Worm (Caenorhabditis elegans) whole organism, early embryonic: Measurements from ENCODE around the gene pes-5.

Experiments used
- B0310.2 ChIP-seq: sonication (generic microtip); optimal IDR thresholded peaks from 2 replicates; lab custom pipeline; 2016; ENCODE audit warnings: mild to moderate bottlenecking, missing genetic modification characterization, missing compliant biosample characterization
- F13C5.2 ChIP-seq: sonication (generic microtip); optimal IDR thresholded peaks from 2 replicates; lab custom pipeline; 2017; ENCODE audit warnings: mild to moderate bottlenecking, missing genetic modification characterization, inconsistent platforms, missing compliant biosample characterization
- aly-1 ChIP-seq: sonication (generic microtip); optimal IDR thresholded peaks from 2 replicates; lab custom pipeline; 2016; ENCODE audit warnings: missing genetic modification characterization, missing compliant biosample characterization
- ama-1 ChIP-seq: fragments of 150-350 bp; optimal IDR thresholded peaks from 2 replicates; lab custom pipeline; 2014
- ceh-13 ChIP-seq: fragments of 200-800 bp; sonication (Bioruptor generic); optimal IDR thresholded peaks from 2 replicates; lab custom pipeline; 2018; ENCODE audit warnings: mild to moderate bottlenecking, missing genetic modification characterization, missing compliant biosample characterization
- ceh-36 ChIP-seq: sonication (generic microtip); optimal IDR thresholded peaks from 2 replicates; lab custom pipeline; 2016; ENCODE audit warnings: missing genetic modification characterization, inconsistent platforms, missing compliant biosample characterization
- ets-7 ChIP-seq: sonication (generic microtip); optimal IDR thresholded peaks from 2 replicates; lab custom pipeline; 2016; ENCODE audit warnings: missing genotype, missing genetic modification characterization, missing compliant biosample characterization
- flt-1 ChIP-seq: fragments of 200-800 bp; sonication (Bioruptor generic); IDR thresholded peaks from 2 replicates; pipeline ENCODE4 v1.3.6; 2022; ENCODE audit warnings: missing genetic modification characterization, missing compliant biosample characterization
- hmbx-1 ChIP-seq: sonication (generic microtip); optimal IDR thresholded peaks from 2 replicates; lab custom pipeline; 2016; ENCODE audit warnings: mild to moderate bottlenecking, missing genetic modification characterization, missing compliant biosample characterization
- hmg-4 ChIP-seq: fragments of 200-800 bp; sonication (Bioruptor generic); optimal IDR thresholded peaks from 2 replicates; lab custom pipeline; 2018; ENCODE audit warnings: mild to moderate bottlenecking, missing genetic modification characterization, missing compliant biosample characterization
- hnd-1 ChIP-seq: sonication (generic microtip); optimal IDR thresholded peaks from 2 replicates; lab custom pipeline; 2016; ENCODE audit warnings: missing genetic modification characterization, missing compliant biosample characterization
- pes-1 ChIP-seq: fragments of 200-800 bp; sonication (Bioruptor generic); IDR thresholded peaks from 2 replicates; pipeline ENCODE4 v1.3.6; 2022; ENCODE audit warnings: missing genetic modification reagents, missing genetic modification characterization, missing compliant biosample characterization
- scrt-1 ChIP-seq: fragments of 200-800 bp; sonication (Bioruptor generic); IDR thresholded peaks from 2 replicates; pipeline ENCODE4 v1.3.6; 2022; ENCODE audit warnings: missing genetic modification characterization, missing compliant biosample characterization
- sea-1 ChIP-seq: fragments of 200-800 bp; sonication (Bioruptor generic); conservative IDR thresholded peaks from 2 replicates; pipeline ENCODE4 v1.3.6; 2022; ENCODE audit warnings: missing genetic modification characterization, missing compliant biosample characterization
- tbx-11 ChIP-seq: fragments of 200-800 bp; sonication (Bioruptor generic); IDR thresholded peaks from 2 replicates; pipeline ENCODE4 v1.3.6; 2022; ENCODE audit warnings: missing genetic modification characterization, missing compliant biosample characterization
- tbx-37 ChIP-seq: fragments of 200-800 bp; sonication (Bioruptor generic); conservative IDR thresholded peaks from 2 replicates; pipeline ENCODE4 v1.3.6; 2022; ENCODE audit warnings: missing genetic modification reagents, missing genetic modification characterization, missing compliant biosample characterization
- tra-4 ChIP-seq: sonication (generic microtip); optimal IDR thresholded peaks from 2 replicates; lab custom pipeline; 2017; ENCODE audit warnings: missing genetic modification characterization, missing compliant biosample characterization

Gene pes-5

DNA sequence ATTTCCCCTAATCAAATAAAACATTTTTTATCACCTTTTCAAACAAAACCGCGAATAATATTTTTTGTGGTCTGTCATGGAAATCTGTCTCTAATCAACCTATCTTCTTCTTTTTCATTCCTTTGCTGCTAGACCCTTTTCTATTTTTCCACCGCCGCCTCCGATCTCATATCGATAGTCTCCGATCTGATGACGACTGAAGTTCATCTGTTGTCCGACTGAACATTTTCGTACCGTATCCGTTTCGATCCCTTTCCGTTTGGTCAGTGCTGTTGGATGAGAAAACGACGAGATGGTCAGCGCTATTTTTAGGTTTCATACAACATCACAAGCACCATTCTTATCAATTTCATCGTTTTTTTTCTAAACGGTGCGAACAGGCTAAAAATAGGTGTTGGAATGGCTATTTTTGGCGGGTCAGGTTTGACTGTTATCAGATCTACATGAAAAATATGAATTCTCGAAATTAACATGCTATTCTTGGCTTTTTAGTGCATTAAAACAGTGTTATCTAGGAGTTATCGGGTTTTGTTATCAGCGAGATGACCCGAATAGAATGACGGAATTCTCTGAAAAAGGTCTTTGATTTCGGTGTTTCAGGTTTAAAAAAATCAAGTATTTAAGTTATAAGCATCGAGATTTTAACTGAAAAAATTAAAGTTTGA is 6.9 kb upstream of the pes-5 start:
- no peak for TF ChIP-seq hnd-1
- no peak for TF ChIP-seq ets-7
- TF ChIP-seq ceh-13 = no peak

- TF ChIP-seq ceh-13 = no peak
- TF ChIP-seq B0310.2 (tag; lab: Kevin White, UChicago) = no peak
- no peak for TF ChIP-seq tbx-11
- TF ChIP-seq hnd-1 = no peak
Measured at ce11 chrII:11835208-11835607, 5.4 kb upstream of the pes-5 start, which contains the start of gene T27D12.6. Gene T27D12.6 (plus strand): TSS chrII:11835508.

ce11 chrII:11832475-11832874 is 2.7 kb upstream of the pes-5 start, which contains the start of gene clec-144:
Gene clec-144 (minus strand): TSS chrII:11832575.
- TF ChIP-seq scrt-1 = no peak
- TF ChIP-seq hmg-4 (GFP tag; lab: Kevin White, UChicago) = no peak
- TF ChIP-seq flt-1 = no peak
- no peak for TF ChIP-seq F13C5.2 (tag; lab: Kevin White, UChicago)
- TF ChIP-seq hnd-1 = no peak
- no peak for TF ChIP-seq tbx-11
- TF ChIP-seq tra-4 (tag; lab: Kevin White, UChicago) = no peak
- no peak for TF ChIP-seq tbx-37 (GFP tag; lab: Robert Waterston, UW)
- no peak for TF ChIP-seq hmbx-1 (tag; lab: Kevin White, UChicago)
- TF ChIP-seq ceh-36 = no peak
- no peak for TF ChIP-seq ceh-13

ce11 chrII:11830601-11831000 is 781 bp upstream of the pes-5 start:
- TF ChIP-seq hmg-4 (GFP tag; lab: Kevin White, UChicago) (no peak), tbx-11 (no peak), ceh-13 (no peak), tra-4 (tag; lab: Kevin White, UChicago) (no peak)

DNA sequence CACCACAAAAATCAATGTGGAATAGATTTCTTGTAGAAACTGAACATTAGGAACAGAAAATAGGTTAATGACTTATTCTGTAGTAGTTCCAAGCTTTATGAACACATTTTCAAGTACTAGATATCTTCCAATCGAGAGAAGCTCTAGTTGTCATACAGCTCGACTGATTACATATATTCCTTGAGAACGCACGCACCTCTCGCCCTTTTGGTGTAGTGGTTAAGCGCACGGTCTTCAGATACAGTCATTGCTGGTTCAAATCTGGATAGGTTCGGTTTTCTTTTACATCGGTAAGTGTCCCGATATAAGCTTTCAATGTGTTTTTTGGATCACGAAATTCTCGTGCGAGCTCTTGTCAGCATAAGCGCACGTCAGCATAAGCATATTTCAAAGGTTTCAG is 5.1 kb downstream of the pes-5 start:
- 0 out of 2 replicates have a peak, but pooled peaks have one; percentile 51 for TF ChIP-seq tbx-11
- TF ChIP-seq scrt-1 = peak; percentile 71

DNA sequence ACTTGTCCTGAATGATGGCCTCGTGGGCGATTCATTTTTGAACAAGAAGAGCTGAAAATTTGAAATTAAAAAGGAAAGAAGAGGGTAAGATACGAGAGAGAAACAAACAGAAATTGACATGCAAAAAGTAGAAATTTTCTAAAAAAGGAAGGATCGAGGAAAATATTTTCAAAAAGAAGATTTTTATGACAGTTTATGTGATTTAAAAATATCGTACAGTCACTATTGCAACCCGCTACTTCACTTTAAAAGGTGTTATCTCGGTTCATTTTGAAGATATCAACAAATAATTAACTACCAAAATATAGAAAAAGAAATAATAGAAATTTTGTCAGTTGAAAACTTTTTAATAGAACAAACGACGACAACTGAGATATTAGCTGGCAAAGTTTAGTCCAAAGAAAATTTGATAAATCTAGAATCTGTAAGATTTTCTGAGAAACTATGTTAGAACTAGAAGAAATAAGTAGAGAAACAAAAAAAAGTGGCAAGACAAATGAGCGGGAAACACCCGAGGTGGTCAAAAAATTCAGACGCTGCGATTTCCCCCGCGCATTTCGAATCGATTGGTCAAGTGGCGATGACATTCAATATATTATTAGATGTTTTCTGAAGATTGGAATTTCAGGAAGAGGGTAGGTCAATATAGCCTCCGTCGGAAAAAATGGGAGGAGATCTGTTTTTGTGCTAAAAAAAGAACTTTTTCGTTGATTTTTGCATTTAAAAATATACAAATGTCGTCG is 6.1 kb downstream of the pes-5 start, which contains the start of gene Y6D1A.1:
Gene Y6D1A.1, minus strand, starts transcription at position 51 of the 743 bp plus-strand sequence.
- no peak for TF ChIP-seq tbx-37 (GFP tag; lab: Robert Waterston, UW)
- TF ChIP-seq hnd-1 = no peak
- TF ChIP-seq ceh-36 = no peak
- TF ChIP-seq flt-1 = no peak
- TF ChIP-seq hmg-4 (GFP tag; lab: Kevin White, UChicago) = no peak
- TF ChIP-seq ets-7 = no peak
- TF ChIP-seq ama-1 = no peak
- TF ChIP-seq scrt-1 = no peak

- TF ChIP-seq hnd-1 = no peak
Measured at ce11 chrII:11819824-11820223, 10.0 kb downstream of the pes-5 start, which contains the start of gene Y6D1A.2. Gene Y6D1A.2 (minus strand): TSS chrII:11819924.

ce11 chrII:11816475-11816874 is 13.3 kb downstream of the pes-5 start, which contains the start of gene pap-3:
Gene pap-3 (minus strand): TSS chrII:11816575.
- TF ChIP-seq tbx-37 (GFP tag; lab: Robert Waterston, UW) = no peak
- no peak for TF ChIP-seq ceh-36
- no peak for TF ChIP-seq aly-1 (tag; lab: Kevin White, UChicago)
- TF ChIP-seq pes-1 (GFP tag; lab: Robert Waterston, UW) = no peak
- TF ChIP-seq hmg-4 (GFP tag; lab: Kevin White, UChicago) = no peak

- no peak for TF ChIP-seq aly-1 (tag; lab: Kevin White, UChicago)
- no peak for TF ChIP-seq ets-7
- TF ChIP-seq tbx-37 (GFP tag; lab: Robert Waterston, UW) = no peak
- TF ChIP-seq B0310.2 (tag; lab: Kevin White, UChicago) = no peak
- no peak for TF ChIP-seq hnd-1
- no peak for TF ChIP-seq hmg-4 (GFP tag; lab: Kevin White, UChicago)
- TF ChIP-seq tra-4 (tag; lab: Kevin White, UChicago) = no peak
- TF ChIP-seq hmbx-1 (tag; lab: Kevin White, UChicago) = no peak
- no peak for TF ChIP-seq sea-1 (GFP tag; lab: Robert Waterston, UW)
- TF ChIP-seq F13C5.2 (tag; lab: Kevin White, UChicago) = no peak
- TF ChIP-seq ama-1 = no peak
- no peak for TF ChIP-seq scrt-1
- TF ChIP-seq pes-1 (GFP tag; lab: Robert Waterston, UW) = no peak
- no peak for TF ChIP-seq ceh-36
- no peak for TF ChIP-seq ceh-13
- TF ChIP-seq tbx-11 = no peak
- no peak for TF ChIP-seq flt-1
Measured at ce11 chrII:11816014-11816413, 13.8 kb downstream of the pes-5 start.
